Worm (Caenorhabditis elegans): ENCODE results near the gene Y47D7A.2.

- TF ChIP-seq him-1 (tag; optimal IDR thresholded peaks at IDR 0.05) (no peak), dao-5 (tag; optimal IDR thresholded peaks at IDR 0.05) (no peak), W03F9.2 (tag; optimal IDR thresholded peaks at IDR 0.05) (no peak)
Observed at ce11 chrV:4374625-4375024, 45.4 kb upstream of the Y47D7A.2 start, which contains the start of gene neg-1.

Data from whole organism, L4/young adult.